Worm (Caenorhabditis elegans) whole organism, mixed stage, embryonic: ENCODE measurements around the gene ptr-8.

Experiments used
- lin-13 ChIP-seq: fragments of 150-350 bp; optimal IDR thresholded peaks from 2 replicates; lab custom pipeline; 2014; ENCODE audit warnings: missing biosample characterization, missing genetic modification characterization
- nhr-12 ChIP-seq: fragments of 150-350 bp; optimal IDR thresholded peaks from 2 replicates; lab custom pipeline; 2014; ENCODE audit warnings: missing biosample characterization, missing genetic modification characterization
- nhr-28 ChIP-seq: fragments of 150-350 bp; optimal IDR thresholded peaks from 2 replicates; lab custom pipeline; 2014; ENCODE audit warnings: missing biosample characterization, missing genetic modification characterization
- unc-62 ChIP-seq: fragments of 150-350 bp; optimal IDR thresholded peaks from 2 replicates; lab custom pipeline; 2014; ENCODE audit warnings: missing biosample characterization, missing genetic modification reagents, missing genetic modification characterization

- TF ChIP-seq nhr-28 (tag; lab: Kevin White, UChicago) (no peak), lin-13 (tag; lab: Kevin White, UChicago) (peak; percentile 43), unc-62 (GFP tag; lab: Kevin White, UChicago) (no peak), nhr-12 (tag; lab: Kevin White, UChicago) (no peak)
Measured at ce11 chrII:10872541-10872940, 16.5 kb upstream of the ptr-8 start, which contains the start of the genes cyn-4 and copz-1.
